Worm (Caenorhabditis elegans) whole organism, young adult: ENCODE results near the gene hrpa-1.
"Not testable (repeated sequence)": the region's sequence is repeated elsewhere in the genome, so short reads cannot be mapped to it uniquely, and the experiment has no call there.

ENCODE experiments used
- B0019.2 ChIP-seq: fragments of 200-800 bp; sonication (Bioruptor generic); conservative IDR thresholded peaks from 2 replicates; pipeline ENCODE4 v1.3.6; 2022; ENCODE audit warnings: missing genetic modification reagents, missing genetic modification characterization, missing compliant biosample characterization
- C06A6.2 ChIP-seq: fragments of 200-800 bp; sonication (Bioruptor generic); conservative IDR thresholded peaks from 2 replicates; pipeline ENCODE4 v1.3.6; 2022; ENCODE audit warnings: missing genetic modification characterization, missing compliant biosample characterization
- F22D6.2 ChIP-seq: sonication (generic microtip); optimal IDR thresholded peaks from 2 replicates; lab custom pipeline; 2016; ENCODE audit warnings: mild to moderate bottlenecking, missing genetic modification characterization, missing compliant biosample characterization
- F33H1.4 ChIP-seq: fragments of 200-800 bp; sonication (Bioruptor generic); IDR thresholded peaks from 2 replicates; pipeline ENCODE4 v1.3.6; 2022; ENCODE audit warnings: missing genetic modification reagents, missing genetic modification characterization, missing compliant biosample characterization
- F37B4.10 ChIP-seq: fragments of 200-800 bp; sonication (Bioruptor generic); IDR thresholded peaks from 2 replicates; pipeline ENCODE4 v1.3.6; 2022; ENCODE audit warnings: missing genetic modification characterization, missing compliant biosample characterization
- F39B2.1 ChIP-seq: fragments of 200-800 bp; sonication (Bioruptor generic); IDR thresholded peaks from 2 replicates; pipeline ENCODE4 v1.3.6; 2022; ENCODE audit warnings: missing genetic modification reagents, missing genetic modification characterization, missing compliant biosample characterization
- F57C9.4 ChIP-seq: sonication (generic microtip); optimal IDR thresholded peaks from 2 replicates; lab custom pipeline; 2017; ENCODE audit warnings: mild to moderate bottlenecking, missing genetic modification characterization, missing compliant biosample characterization
- K11D2.4 ChIP-seq: fragments of 200-800 bp; sonication (Bioruptor generic); IDR thresholded peaks from 2 replicates; pipeline ENCODE4 v1.3.6; 2022; ENCODE audit warnings: missing genetic modification reagents, missing genetic modification characterization, missing compliant biosample characterization
- Y53F4B.3 ChIP-seq: fragments of 200-800 bp; sonication (Bioruptor generic); IDR thresholded peaks from 2 replicates; pipeline ENCODE4 v1.3.6; 2022; ENCODE audit warnings: missing genetic modification reagents, missing genetic modification characterization, missing compliant biosample characterization
- Y79H2A.3 ChIP-seq: fragments of 200-800 bp; sonication (Bioruptor generic); conservative IDR thresholded peaks from 2 replicates; pipeline ENCODE4 v1.3.6; 2022; ENCODE audit warnings: missing genetic modification reagents, missing genetic modification characterization, missing compliant biosample characterization
- ZK185.1 ChIP-seq: sonication (generic microtip); optimal IDR thresholded peaks from 2 replicates; lab custom pipeline; 2016; ENCODE audit warnings: mild to moderate bottlenecking, missing genetic modification characterization, missing compliant biosample characterization; ENCODE audit not compliant: poor library complexity, severe bottlenecking
- atf-7 ChIP-seq: sonication (generic microtip); optimal IDR thresholded peaks from 2 replicates; lab custom pipeline; 2017; ENCODE audit warnings: mild to moderate bottlenecking, missing genetic modification characterization, missing compliant biosample characterization
- attf-6 ChIP-seq: fragments of 200-800 bp; sonication (Bioruptor generic); IDR thresholded peaks from 2 replicates; pipeline ENCODE4 v1.3.6; 2022; ENCODE audit warnings: missing genetic modification reagents, missing genetic modification characterization, missing compliant biosample characterization
- bed-2 ChIP-seq: fragments of 200-800 bp; sonication (Bioruptor generic); IDR thresholded peaks from 2 replicates; pipeline ENCODE4 v1.3.6; 2022; ENCODE audit warnings: missing genetic modification reagents, missing genetic modification characterization, missing compliant biosample characterization
- cebp-1 ChIP-seq, 2 experiments: fragments of 200-800 bp in 1 of 2; sonication (Bioruptor generic) in 1 of 2; sonication (generic microtip) in 1 of 2; IDR thresholded peaks in 1 of 2; optimal IDR thresholded peaks in 1 of 2; 2 replicates each; pipeline versions ENCODE4 v1.3.6 to Lab custom; 2017 to 2022; ENCODE audit warnings: missing compliant biosample characterization in 2 of 2, missing genetic modification characterization in 2 of 2, mild to moderate bottlenecking in 1 of 2, missing genetic modification reagents in 1 of 2, moderate library complexity in 1 of 2
- ceh-100 ChIP-seq: fragments of 200-800 bp; sonication (Bioruptor generic); IDR thresholded peaks from 2 replicates; pipeline ENCODE4 v1.3.6; 2022; ENCODE audit warnings: missing genetic modification reagents, missing genetic modification characterization, missing compliant biosample characterization
- ceh-27 ChIP-seq: fragments of 200-800 bp; sonication (Bioruptor generic); optimal IDR thresholded peaks from 2 replicates; lab custom pipeline; 2018; ENCODE audit warnings: mild to moderate bottlenecking, missing genetic modification characterization, moderate library complexity, missing compliant biosample characterization
- ceh-91 ChIP-seq: fragments of 200-800 bp; sonication (Bioruptor generic); IDR thresholded peaks from 2 replicates; pipeline ENCODE4 v1.3.6; 2022; ENCODE audit warnings: missing genetic modification reagents, missing genetic modification characterization, missing compliant biosample characterization
- efl-1 ChIP-seq: fragments of 150-350 bp; optimal IDR thresholded peaks from 2 replicates; lab custom pipeline; 2014; ENCODE audit warnings: missing biosample characterization, missing genetic modification reagents, missing genetic modification characterization
- egl-44 ChIP-seq: fragments of 200-800 bp; sonication (Bioruptor generic); IDR thresholded peaks from 2 replicates; pipeline ENCODE4 v1.3.6; 2022; ENCODE audit warnings: missing genetic modification reagents, missing genetic modification characterization, missing compliant biosample characterization
- egrh-3 ChIP-seq: fragments of 200-800 bp; sonication (Bioruptor generic); IDR thresholded peaks from 2 replicates; pipeline ENCODE4 v1.3.6; 2022; ENCODE audit warnings: missing genetic modification reagents, missing genetic modification characterization, missing compliant biosample characterization
- ekl-4 ChIP-seq: fragments of 200-800 bp; sonication (Bioruptor generic); IDR thresholded peaks from 2 replicates; pipeline ENCODE4 v1.3.6; 2022; ENCODE audit warnings: missing genetic modification reagents, missing genetic modification characterization, missing compliant biosample characterization
- gei-17 ChIP-seq: fragments of 200-800 bp; sonication (Bioruptor generic); optimal IDR thresholded peaks from 2 replicates; lab custom pipeline; 2018; ENCODE audit warnings: mild to moderate bottlenecking, missing genetic modification characterization, missing compliant biosample characterization
- him-1 ChIP-seq: sonication (generic microtip); optimal IDR thresholded peaks from 2 replicates; lab custom pipeline; 2016; ENCODE audit warnings: missing genotype, missing genetic modification reagents, missing genetic modification characterization, missing compliant biosample characterization
- hmg-1.2 ChIP-seq: fragments of 200-800 bp; sonication (Bioruptor generic); IDR thresholded peaks from 2 replicates; pipeline ENCODE4 v1.3.6; 2022; ENCODE audit warnings: missing genetic modification reagents, missing genetic modification characterization, missing compliant biosample characterization
- let-607 ChIP-seq, 2 experiments: fragments of 200-800 bp in 1 of 2; sonication (Bioruptor generic) in 1 of 2; sonication (generic microtip) in 1 of 2; optimal IDR thresholded peaks; 2 replicates each; lab custom pipeline; 2016 to 2018; ENCODE audit warnings: mild to moderate bottlenecking in 2 of 2, missing compliant biosample characterization in 2 of 2, missing genetic modification characterization in 2 of 2, moderate library complexity in 2 of 2, missing genotype in 1 of 2
- lin-26 ChIP-seq: fragments of 200-800 bp; sonication (Bioruptor generic); IDR thresholded peaks from 2 replicates; pipeline ENCODE4 v1.3.6; 2022; ENCODE audit warnings: missing genetic modification reagents, missing genetic modification characterization, missing compliant biosample characterization
- lin-40 ChIP-seq: sonication (generic microtip); optimal IDR thresholded peaks from 2 replicates; lab custom pipeline; 2016; ENCODE audit warnings: missing genetic modification characterization, mild to moderate bottlenecking, missing compliant biosample characterization, missing genotype, missing genetic modification reagents
- lin-54 ChIP-seq: fragments of 200-800 bp; sonication (Bioruptor generic); optimal IDR thresholded peaks from 2 replicates; lab custom pipeline; 2018; ENCODE audit warnings: mild to moderate bottlenecking, missing genetic modification characterization, missing compliant biosample characterization
- lsl-1 ChIP-seq: fragments of 200-800 bp; sonication (Bioruptor generic); optimal IDR thresholded peaks from 2 replicates; lab custom pipeline; 2018; ENCODE audit warnings: mild to moderate bottlenecking, missing genetic modification characterization, moderate library complexity, missing compliant biosample characterization
- madf-10 ChIP-seq: sonication (generic microtip); optimal IDR thresholded peaks from 2 replicates; lab custom pipeline; 2016; ENCODE audit warnings: mild to moderate bottlenecking, missing genetic modification characterization, missing compliant biosample characterization
- madf-3 ChIP-seq: fragments of 200-800 bp; sonication (Bioruptor generic); IDR thresholded peaks from 2 replicates; pipeline ENCODE4 v1.3.6; 2022; ENCODE audit warnings: missing genetic modification reagents, missing genetic modification characterization, missing compliant biosample characterization
- madf-8 ChIP-seq: fragments of 200-800 bp; sonication (Bioruptor generic); conservative IDR thresholded peaks from 2 replicates; pipeline ENCODE4 v1.3.6; 2022; ENCODE audit warnings: missing genetic modification reagents, missing genetic modification characterization, missing compliant biosample characterization
- sea-2 ChIP-seq: fragments of 200-800 bp; sonication (Bioruptor generic); IDR thresholded peaks from 2 replicates; pipeline ENCODE4 v1.3.6; 2022; ENCODE audit warnings: missing genetic modification characterization, missing compliant biosample characterization
- snpc-4 ChIP-seq, 5 experiments: fragments of 150-350 bp in 1 of 5; sonication (generic microtip) in 4 of 5; optimal IDR thresholded peaks; 2 replicates each; lab custom pipeline; 2014 to 2018; ENCODE audit warnings: missing genetic modification characterization in 5 of 5, missing biosample characterization in 3 of 5, antibody characterized with exemption in 2 of 5, mild to moderate bottlenecking in 2 of 5, missing compliant biosample characterization in 2 of 5, missing genotype in 2 of 5, moderate library complexity in 2 of 5, missing genetic modification reagents in 1 of 5
- tlf-1 ChIP-seq: fragments of 200-800 bp; sonication (Bioruptor generic); optimal IDR thresholded peaks from 2 replicates; lab custom pipeline; 2018; ENCODE audit warnings: mild to moderate bottlenecking, missing genetic modification characterization, missing compliant biosample characterization
- unc-130 ChIP-seq: sonication (generic microtip); optimal IDR thresholded peaks from 2 replicates; lab custom pipeline; 2016; ENCODE audit warnings: missing genetic modification reagents, missing genetic modification characterization, missing compliant biosample characterization
- xnd-1 ChIP-seq: sonication (generic microtip); optimal IDR thresholded peaks from 2 replicates; lab custom pipeline; 2016; ENCODE audit warnings: missing genotype, missing genetic modification reagents, missing genetic modification characterization, missing compliant biosample characterization
- ztf-18 ChIP-seq: sonication (generic microtip); optimal IDR thresholded peaks from 2 replicates; lab custom pipeline; 2016; ENCODE audit warnings: missing genotype, mild to moderate bottlenecking, missing genetic modification characterization, missing compliant biosample characterization
- ztf-26 ChIP-seq: sonication (generic microtip); optimal IDR thresholded peaks from 2 replicates; lab custom pipeline; 2017; ENCODE audit warnings: missing genetic modification characterization, missing compliant biosample characterization
- ztf-28 ChIP-seq: fragments of 200-800 bp; sonication (Bioruptor generic); IDR thresholded peaks from 2 replicates; pipeline ENCODE4 v1.3.6; 2022; ENCODE audit warnings: missing genetic modification reagents, missing genetic modification characterization, missing compliant biosample characterization

Gene hrpa-1

ce11 chrIV:3331758-3332157 lies 6.9 kb downstream of the hrpa-1 start, which contains the start of gene F42A6.5:
TSS of gene F42A6.5 (minus strand) at chrIV:3331858.
- not testable (repeated sequence) for TF ChIP-seq attf-6 (GFP tag; lab: Robert Waterston, UW); F33H1.4 (GFP tag; lab: Robert Waterston, UW); madf-10 (tag; lab: Kevin White, UChicago)

- peak; percentile 81 for TF ChIP-seq egrh-3 (GFP tag; lab: Robert Waterston, UW)
Observed at ce11 chrIV:3320778-3321177, 17.9 kb downstream of the hrpa-1 start.

- TF ChIP-seq hmg-1.2: peak; percentile 45; the same call in 1 of the 2 replicates
Observed at ce11 chrIV:3314099-3314498, 24.6 kb downstream of the hrpa-1 start.

- TF ChIP-seq tlf-1 (GFP tag; lab: Kevin White, UChicago): peak; percentile 92
- TF ChIP-seq K11D2.4 (GFP tag; lab: Robert Waterston, UW): peak; percentile 97
- peak; percentile 95 for TF ChIP-seq bed-2 (GFP tag; lab: Robert Waterston, UW)
- peak; percentile 89 for TF ChIP-seq lin-26 (GFP tag; lab: Robert Waterston, UW)
- TF ChIP-seq ceh-27: peak; percentile 54
- peak; percentile 91 for TF ChIP-seq ceh-100 (GFP tag; lab: Robert Waterston, UW)
- peak; percentile 85 for TF ChIP-seq lsl-1 (GFP tag; lab: Kevin White, UChicago)
- peak; percentile 45 for TF ChIP-seq him-1 (tag; lab: Kevin White, UChicago)
- TF ChIP-seq ekl-4 (GFP tag; lab: Robert Waterston, UW): peak; percentile 98
- TF ChIP-seq atf-7: peak; percentile 62
- peak; percentile 92 for TF ChIP-seq lin-54 (GFP tag; lab: Kevin White, UChicago)
- peak; percentile 71 for TF ChIP-seq unc-130 (GFP tag; lab: Kevin White, UChicago)
- TF ChIP-seq let-607 (tag; optimal IDR thresholded peaks at IDR 0.05; lab: Kevin White, UChicago): peak; percentile 83 to 93
- peak; percentile 50 for TF ChIP-seq F22D6.2 (tag; lab: Kevin White, UChicago)
- not testable (repeated sequence) for TF ChIP-seq snpc-4 (GFP tag; optimal IDR thresholded peaks at IDR 0.05; lab: Kevin White, UChicago)
- TF ChIP-seq snpc-4 (tag; optimal IDR thresholded peaks at IDR 0.05; lab: Kevin White, UChicago): peak in 2 of 4 experiments; percentile 45 to 72
- peak; percentile 82 for TF ChIP-seq ztf-26 (tag; lab: Kevin White, UChicago)
- peak; percentile 89 for TF ChIP-seq sea-2 (GFP tag; lab: Robert Waterston, UW)
- TF ChIP-seq madf-8 (GFP tag; lab: Robert Waterston, UW): peak; percentile 93
- TF ChIP-seq Y79H2A.3 (GFP tag; lab: Robert Waterston, UW): peak; percentile 98
- peak; percentile 72 for TF ChIP-seq egrh-3 (GFP tag; lab: Robert Waterston, UW)
- peak; percentile 98 for TF ChIP-seq ceh-91
- TF ChIP-seq Y53F4B.3 (GFP tag; lab: Robert Waterston, UW): peak; percentile 72
- peak; percentile 97 for TF ChIP-seq madf-3
- TF ChIP-seq cebp-1 (GFP tag; IDR thresholded peaks at IDR 0.05; lab: Robert Waterston, UW): peak; percentile 92
- peak; percentile 81 for TF ChIP-seq cebp-1 (tag; optimal IDR thresholded peaks at IDR 0.05; lab: Kevin White, UChicago)
- TF ChIP-seq ZK185.1: peak; percentile 39
- TF ChIP-seq F37B4.10 (GFP tag; lab: Robert Waterston, UW): peak; percentile 96
- TF ChIP-seq egl-44 (GFP tag; lab: Robert Waterston, UW): peak; percentile 97
- TF ChIP-seq xnd-1 (tag; lab: Kevin White, UChicago): peak; percentile 84
- peak; percentile 96 for TF ChIP-seq C06A6.2 (GFP tag; lab: Robert Waterston, UW)
- TF ChIP-seq efl-1 (GFP tag; lab: Kevin White, UChicago): peak; percentile 31
- peak; percentile 43 for TF ChIP-seq ztf-18 (tag; lab: Kevin White, UChicago)
- TF ChIP-seq ztf-28 (GFP tag; lab: Robert Waterston, UW): peak; percentile 97
- peak; percentile 89 for TF ChIP-seq F57C9.4 (tag; lab: Kevin White, UChicago)
- peak; percentile 79 for TF ChIP-seq lin-40 (tag; lab: Kevin White, UChicago)
- TF ChIP-seq F39B2.1 (GFP tag; lab: Robert Waterston, UW): peak; percentile 83; the same call in 1 of the 2 replicates
- peak; percentile 51 for TF ChIP-seq gei-17 (GFP tag; lab: Kevin White, UChicago)
- peak; percentile 93 for TF ChIP-seq B0019.2 (GFP tag; lab: Robert Waterston, UW)
Observed at ce11 chrIV:3313311-3313710, 25.4 kb downstream of the hrpa-1 start.
